Worm (Caenorhabditis elegans) whole organism, L4 larva: ENCODE measurements around the gene ekl-5.

Experiments used
- ama-1 ChIP-seq: fragments of 150-350 bp; optimal IDR thresholded peaks from 2 replicates; lab custom pipeline; 2014; ENCODE audit warnings: inconsistent platforms, mixed read lengths
- lin-15B ChIP-seq: fragments of 150-350 bp; sonication (generic microtip); optimal IDR thresholded peaks from 3 replicates; lab custom pipeline; 2014; ENCODE audit warnings: missing biosample characterization, missing genetic modification characterization
- vab-7 ChIP-seq: fragments of 200-800 bp; sonication (Bioruptor generic); IDR thresholded peaks from 2 replicates; pipeline ENCODE4 v1.3.6; 2022; ENCODE audit warnings: missing genetic modification reagents, missing genetic modification characterization, missing compliant biosample characterization

DNA sequence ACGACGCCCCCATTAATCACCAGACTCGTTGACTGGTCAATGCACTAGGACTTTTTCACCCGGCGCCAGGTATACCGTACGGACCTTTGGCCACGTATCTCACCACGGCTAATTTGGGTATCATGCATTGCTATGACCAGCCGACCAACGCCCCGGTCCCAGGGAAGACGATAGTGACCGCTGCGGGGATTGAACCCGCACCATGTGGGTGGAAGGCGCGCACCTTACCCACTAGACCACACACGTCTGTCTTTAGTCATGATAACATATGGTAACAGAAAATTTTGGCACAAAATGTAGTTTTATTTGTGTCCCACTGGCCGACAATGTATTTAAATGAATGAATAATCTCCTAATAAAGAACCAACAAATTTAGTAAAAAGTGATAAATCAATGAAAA is 30.8 kb downstream of the ekl-5 start:
- TF ChIP-seq vab-7 (GFP tag; lab: Robert Waterston, UW): no peak
- TF ChIP-seq lin-15B: no peak
- TF ChIP-seq ama-1 (lab: Kevin White, UChicago): no peak
